Worm (Caenorhabditis elegans): ENCODE measurements around the gene ttr-22.

ce11 chrV:12269272-12269767 lies 28.1 kb downstream of the ttr-22 start, which contains the start of gene twk-24:
- TF ChIP-seq ama-1 (optimal IDR thresholded peaks at IDR 0.05) (no peak), tra-4 (tag; optimal IDR thresholded peaks at IDR 0.05) (no peak), tbx-37 (GFP tag; conservative IDR thresholded peaks at IDR 0.05) (no peak), hmg-4 (GFP tag; optimal IDR thresholded peaks at IDR 0.05) (no peak), sea-1 (GFP tag; conservative IDR thresholded peaks at IDR 0.05) (no peak), flt-1 (GFP tag; IDR thresholded peaks at IDR 0.05) (no peak), aly-1 (tag; optimal IDR thresholded peaks at IDR 0.05) (no peak)

Data from whole organism, early embryonic.